Worm (Caenorhabditis elegans) whole organism, dauer: Measurements from ENCODE around the gene grl-23.

Experiments used
- unc-62 ChIP-seq: sonication (generic microtip); optimal IDR thresholded peaks from 2 replicates; lab custom pipeline; 2017; ENCODE audit warnings: missing biosample characterization, missing genetic modification reagents, missing genetic modification characterization

The grl-23 gene

ce11 chrV:12549604-12550003 lies 27.1 kb downstream of the grl-23 start:
- no peak for TF ChIP-seq unc-62 (GFP tag; lab: Kevin White, UChicago)

- no peak for TF ChIP-seq unc-62 (GFP tag; lab: Kevin White, UChicago)
Observed at ce11 chrV:12548830-12549229, 27.9 kb downstream of the grl-23 start.

- TF ChIP-seq unc-62 (GFP tag; lab: Kevin White, UChicago): no peak
Observed at ce11 chrV:12542683-12543319, 33.9 kb downstream of the grl-23 start.

- TF ChIP-seq unc-62 (GFP tag; lab: Kevin White, UChicago): no peak
Observed at ce11 chrV:12541207-12541606, 35.5 kb downstream of the grl-23 start.

- TF ChIP-seq unc-62 (GFP tag; lab: Kevin White, UChicago): no peak
Observed at ce11 chrV:12540739-12541138, 36.0 kb downstream of the grl-23 start, which contains the start of gene F45D3.2. Gene F45D3.2 (plus strand): TSS chrV:12541039.

ce11 chrV:12540018-12540417 lies 36.7 kb downstream of the grl-23 start:
- TF ChIP-seq unc-62 (GFP tag; lab: Kevin White, UChicago): no peak

- no peak for TF ChIP-seq unc-62 (GFP tag; lab: Kevin White, UChicago)
Observed at ce11 chrV:12538984-12539852, 37.5 kb downstream of the grl-23 start.

ce11 chrV:12537505-12537904 lies 39.2 kb downstream of the grl-23 start:
- TF ChIP-seq unc-62 (GFP tag; lab: Kevin White, UChicago): no peak

ce11 chrV:12536409-12537038 lies 40.2 kb downstream of the grl-23 start:
- TF ChIP-seq unc-62 (GFP tag; lab: Kevin White, UChicago): no peak

ce11 chrV:12534941-12535340 lies 41.8 kb downstream of the grl-23 start:
- no peak for TF ChIP-seq unc-62 (GFP tag; lab: Kevin White, UChicago)

ce11 chrV:12533635-12534150 lies 43.0 kb downstream of the grl-23 start:
- TF ChIP-seq unc-62 (GFP tag; lab: Kevin White, UChicago): peak; percentile 25

- no peak for TF ChIP-seq unc-62 (GFP tag; lab: Kevin White, UChicago)
Observed at ce11 chrV:12532369-12532768, 44.3 kb downstream of the grl-23 start.

- no peak for TF ChIP-seq unc-62 (GFP tag; lab: Kevin White, UChicago)
Observed at ce11 chrV:12531084-12531483, 45.6 kb downstream of the grl-23 start.

ce11 chrV:12530129-12530528 lies 46.6 kb downstream of the grl-23 start:
- TF ChIP-seq unc-62 (GFP tag; lab: Kevin White, UChicago): no peak

ce11 chrV:12528919-12529318 lies 47.8 kb downstream of the grl-23 start:
- no peak for TF ChIP-seq unc-62 (GFP tag; lab: Kevin White, UChicago)

- TF ChIP-seq unc-62 (GFP tag; lab: Kevin White, UChicago): no peak
Observed at ce11 chrV:12526758-12527157, 49.9 kb downstream of the grl-23 start, which contains the start of gene F45D3.1. Gene F45D3.1 (plus strand): TSS chrV:12527058.
